Worm (Caenorhabditis elegans) whole organism, L4 larva: Measurements from ENCODE around the gene T03F6.9.

Experiments used
- aha-1 ChIP-seq: fragments of 150-350 bp; peaks from one replicate; lab custom pipeline; 2014; ENCODE audit warnings: missing biosample characterization, missing genetic modification characterization
- aly-2 ChIP-seq: sonication (generic microtip); optimal IDR thresholded peaks from 2 replicates; lab custom pipeline; 2018; ENCODE audit warnings: missing biosample characterization, missing genetic modification characterization
- dmd-9 ChIP-seq: fragments of 200-800 bp; sonication (Bioruptor generic); IDR thresholded peaks from 2 replicates; pipeline ENCODE4 v1.3.6; 2022; ENCODE audit warnings: missing genetic modification reagents, missing genetic modification characterization, missing compliant biosample characterization
- dpl-1 ChIP-seq: fragments of 150-350 bp; optimal IDR thresholded peaks from 2 replicates; lab custom pipeline; 2014; ENCODE audit warnings: missing biosample characterization, missing genetic modification reagents, missing genetic modification characterization
- fos-1 ChIP-seq: fragments of 150-350 bp; optimal IDR thresholded peaks from 2 replicates; lab custom pipeline; 2014; ENCODE audit warnings: missing biosample characterization, missing genetic modification characterization
- hlh-30 ChIP-seq: sonication (generic microtip); optimal IDR thresholded peaks from 2 replicates; lab custom pipeline; 2017; ENCODE audit warnings: antibody characterized with exemption, mild to moderate bottlenecking, missing genetic modification characterization, missing compliant biosample characterization; ENCODE audit not compliant: insufficient read depth
- nhr-237 ChIP-seq: sonication (generic microtip); optimal IDR thresholded peaks from 2 replicates; lab custom pipeline; 2017; ENCODE audit warnings: missing biosample characterization, missing genetic modification characterization
- set-16 ChIP-seq: fragments of 200-800 bp; sonication (Bioruptor generic); IDR thresholded peaks from 2 replicates; pipeline ENCODE4 v1.3.6; 2022; ENCODE audit warnings: missing genetic modification reagents, missing genetic modification characterization, missing compliant biosample characterization

DNA sequence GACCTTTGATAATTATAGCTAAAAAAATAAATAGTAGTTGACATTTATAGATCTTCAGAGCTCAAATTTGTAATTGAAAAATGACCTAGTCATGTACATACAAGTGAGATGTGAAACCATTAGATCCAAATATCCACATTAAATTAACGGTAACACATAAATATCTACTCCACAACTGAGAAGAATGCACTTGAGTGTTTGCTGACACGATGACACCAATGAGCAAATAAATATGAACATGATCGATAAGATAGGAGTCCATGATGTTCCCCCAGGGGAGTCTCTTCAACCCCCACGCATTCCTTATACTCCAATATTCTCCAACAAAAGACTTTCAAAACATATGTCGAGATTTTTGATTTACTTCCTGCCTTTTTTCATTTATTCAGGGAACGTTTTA, 33.5 kb upstream of the T03F6.9 start, which contains the start of gene ttr-52:
- no peak for TF ChIP-seq hlh-30 (tag; lab: Kevin White, UChicago)
- no peak for TF ChIP-seq nhr-237 (tag; lab: Kevin White, UChicago)
- TF ChIP-seq aha-1 (tag; lab: Kevin White, UChicago): no peak
- no peak for TF ChIP-seq fos-1 (tag; lab: Kevin White, UChicago)
- no peak for TF ChIP-seq aly-2 (tag; lab: Kevin White, UChicago)
- TF ChIP-seq dpl-1 (GFP tag; lab: Kevin White, UChicago): no peak
- no peak for TF ChIP-seq set-16 (GFP tag; lab: Robert Waterston, UW)
- TF ChIP-seq dmd-9 (GFP tag; lab: Robert Waterston, UW): no peak
